Worm (Caenorhabditis elegans) whole organism, late embryonic: ENCODE results near the gene nhr-181.

Source experiments
- F13H6.1 ChIP-seq: sonication (generic microtip); optimal IDR thresholded peaks from 2 replicates; lab custom pipeline; 2016; ENCODE audit warnings: missing genetic modification characterization, missing compliant biosample characterization
- Y22D7AL.16 ChIP-seq: sonication (generic microtip); optimal IDR thresholded peaks from 2 replicates; lab custom pipeline; 2016; ENCODE audit warnings: missing genetic modification characterization, missing compliant biosample characterization
- ahr-1 ChIP-seq: sonication (generic microtip); optimal IDR thresholded peaks from 2 replicates; lab custom pipeline; 2016; ENCODE audit warnings: missing genetic modification characterization, missing compliant biosample characterization
- ceh-14 ChIP-seq: sonication (generic microtip); optimal IDR thresholded peaks from 2 replicates; lab custom pipeline; 2016; ENCODE audit warnings: missing genotype, missing genetic modification characterization, missing compliant biosample characterization
- ceh-18 ChIP-seq: sonication (generic microtip); optimal IDR thresholded peaks from 2 replicates; lab custom pipeline; 2016; ENCODE audit warnings: missing genetic modification characterization, missing compliant biosample characterization
- ceh-24 ChIP-seq: sonication (generic microtip); optimal IDR thresholded peaks from 2 replicates; lab custom pipeline; 2016; ENCODE audit warnings: mild to moderate bottlenecking, missing genetic modification characterization, missing compliant biosample characterization
- ceh-30 ChIP-seq: fragments of 150-350 bp; optimal IDR thresholded peaks from 2 replicates; lab custom pipeline; 2014; ENCODE audit warnings: missing biosample characterization, missing genetic modification characterization
- ceh-34 ChIP-seq: sonication (generic microtip); optimal IDR thresholded peaks from 2 replicates; lab custom pipeline; 2016; ENCODE audit warnings: mild to moderate bottlenecking, missing genetic modification characterization, missing compliant biosample characterization
- ceh-6 ChIP-seq: fragments of 200-800 bp; sonication (Bioruptor generic); optimal IDR thresholded peaks from 2 replicates; lab custom pipeline; 2018; ENCODE audit warnings: mild to moderate bottlenecking, missing genetic modification characterization, missing compliant biosample characterization
- ceh-9 ChIP-seq: sonication (generic microtip); optimal IDR thresholded peaks from 2 replicates; lab custom pipeline; 2016; ENCODE audit warnings: mild to moderate bottlenecking, missing genetic modification characterization, inconsistent platforms, missing compliant biosample characterization
- che-1 ChIP-seq: sonication (generic microtip); optimal IDR thresholded peaks from 2 replicates; lab custom pipeline; 2016; ENCODE audit warnings: mild to moderate bottlenecking, missing genetic modification characterization, missing compliant biosample characterization
- ets-4 ChIP-seq: sonication (generic microtip); optimal IDR thresholded peaks from 2 replicates; lab custom pipeline; 2016; ENCODE audit warnings: missing genetic modification characterization, missing compliant biosample characterization
- eyg-1 ChIP-seq: sonication (generic microtip); optimal IDR thresholded peaks from 2 replicates; lab custom pipeline; 2016; ENCODE audit warnings: missing genotype, missing genetic modification characterization, missing compliant biosample characterization
- fax-1 ChIP-seq: sonication (generic microtip); optimal IDR thresholded peaks from 2 replicates; lab custom pipeline; 2016; ENCODE audit warnings: missing genotype, missing genetic modification characterization, missing compliant biosample characterization
- fkh-10 ChIP-seq: fragments of 150-350 bp; optimal IDR thresholded peaks from 2 replicates; lab custom pipeline; 2014; ENCODE audit warnings: missing biosample characterization, missing genetic modification reagents, missing genetic modification characterization
- fkh-6 ChIP-seq: sonication (generic microtip); optimal IDR thresholded peaks from 2 replicates; lab custom pipeline; 2016; ENCODE audit warnings: missing genetic modification characterization, missing compliant biosample characterization
- gmeb-2 ChIP-seq: sonication (generic microtip); optimal IDR thresholded peaks from 2 replicates; lab custom pipeline; 2016; ENCODE audit warnings: missing genetic modification characterization, inconsistent platforms, missing compliant biosample characterization
- hlh-13 ChIP-seq: fragments of 200-800 bp; sonication (Bioruptor generic); optimal IDR thresholded peaks from 2 replicates; lab custom pipeline; 2018; ENCODE audit warnings: mild to moderate bottlenecking, missing genetic modification characterization, missing compliant biosample characterization
- hlh-30 ChIP-seq: sonication (generic microtip); optimal IDR thresholded peaks from 2 replicates; lab custom pipeline; 2017; ENCODE audit warnings: antibody characterized with exemption, missing genetic modification characterization, missing compliant biosample characterization; ENCODE audit not compliant: insufficient read depth
- hlh-6 ChIP-seq: sonication (generic microtip); optimal IDR thresholded peaks from 2 replicates; lab custom pipeline; 2016; ENCODE audit warnings: missing genotype, missing genetic modification characterization, missing compliant biosample characterization
- madf-2 ChIP-seq: sonication (generic microtip); optimal IDR thresholded peaks from 2 replicates; lab custom pipeline; 2017; ENCODE audit warnings: missing genetic modification characterization, missing compliant biosample characterization
- mec-3 ChIP-seq: sonication (generic microtip); optimal IDR thresholded peaks from 2 replicates; lab custom pipeline; 2016; ENCODE audit warnings: borderline replicate concordance, missing genetic modification characterization, missing compliant biosample characterization
- nhr-232 ChIP-seq: sonication (generic microtip); optimal IDR thresholded peaks from 2 replicates; lab custom pipeline; 2016; ENCODE audit warnings: missing genetic modification characterization, missing compliant biosample characterization
- npax-4 ChIP-seq: sonication (generic microtip); optimal IDR thresholded peaks from 2 replicates; lab custom pipeline; 2016; ENCODE audit warnings: missing genetic modification characterization, missing compliant biosample characterization
- odd-2 ChIP-seq: sonication (generic microtip); optimal IDR thresholded peaks from 2 replicates; lab custom pipeline; 2017; ENCODE audit warnings: antibody characterized with exemption, mild to moderate bottlenecking, missing genetic modification characterization, missing compliant biosample characterization
- pag-3 ChIP-seq: sonication (generic microtip); optimal IDR thresholded peaks from 2 replicates; lab custom pipeline; 2016; ENCODE audit warnings: missing compliant biosample characterization, missing genetic modification characterization, borderline replicate concordance
- pat-9 ChIP-seq: fragments of 200-800 bp; sonication (Bioruptor generic); optimal IDR thresholded peaks from 2 replicates; lab custom pipeline; 2018; ENCODE audit warnings: mild to moderate bottlenecking, missing genetic modification characterization, moderate library complexity, missing compliant biosample characterization
- pax-1 ChIP-seq: fragments of 150-350 bp; optimal IDR thresholded peaks from 2 replicates; lab custom pipeline; 2014; ENCODE audit warnings: missing biosample characterization, missing genetic modification characterization
- pha-4 ChIP-seq: fragments of 150-350 bp; optimal IDR thresholded peaks from 2 replicates; lab custom pipeline; 2018; ENCODE audit warnings: missing biosample characterization, missing genetic modification reagents, missing genetic modification characterization
- pros-1 ChIP-seq: fragments of 150-350 bp; optimal IDR thresholded peaks from 2 replicates; lab custom pipeline; 2014; ENCODE audit warnings: missing biosample characterization, missing genetic modification reagents, missing genetic modification characterization
- rnt-1 ChIP-seq: sonication (generic microtip); optimal IDR thresholded peaks from 2 replicates; lab custom pipeline; 2016; ENCODE audit warnings: missing genetic modification characterization, missing compliant biosample characterization
- sdc-2 ChIP-seq: sonication (generic microtip); optimal IDR thresholded peaks from 2 replicates; lab custom pipeline; 2016; ENCODE audit warnings: missing genotype, missing genetic modification characterization, missing compliant biosample characterization
- sox-2 ChIP-seq: fragments of 200-800 bp; sonication (Bioruptor generic); IDR thresholded peaks from 2 replicates; pipeline ENCODE4 v1.3.6; 2022; ENCODE audit warnings: missing genetic modification reagents, missing genetic modification characterization, missing compliant biosample characterization
- tbx-2 ChIP-seq: sonication (generic microtip); optimal IDR thresholded peaks from 2 replicates; lab custom pipeline; 2016; ENCODE audit warnings: missing genetic modification characterization, missing compliant biosample characterization
- unc-42 ChIP-seq: sonication (generic microtip); optimal IDR thresholded peaks from 2 replicates; lab custom pipeline; 2016; ENCODE audit warnings: missing genotype, missing genetic modification characterization, missing compliant biosample characterization
- unc-55 ChIP-seq: sonication (generic microtip); optimal IDR thresholded peaks from 2 replicates; lab custom pipeline; 2017; ENCODE audit warnings: missing biosample characterization, missing genetic modification reagents, missing genetic modification characterization
- ztf-16 ChIP-seq: sonication (generic microtip); optimal IDR thresholded peaks from 2 replicates; lab custom pipeline; 2017; ENCODE audit warnings: missing genetic modification characterization, missing compliant biosample characterization

The nhr-181 gene

DNA sequence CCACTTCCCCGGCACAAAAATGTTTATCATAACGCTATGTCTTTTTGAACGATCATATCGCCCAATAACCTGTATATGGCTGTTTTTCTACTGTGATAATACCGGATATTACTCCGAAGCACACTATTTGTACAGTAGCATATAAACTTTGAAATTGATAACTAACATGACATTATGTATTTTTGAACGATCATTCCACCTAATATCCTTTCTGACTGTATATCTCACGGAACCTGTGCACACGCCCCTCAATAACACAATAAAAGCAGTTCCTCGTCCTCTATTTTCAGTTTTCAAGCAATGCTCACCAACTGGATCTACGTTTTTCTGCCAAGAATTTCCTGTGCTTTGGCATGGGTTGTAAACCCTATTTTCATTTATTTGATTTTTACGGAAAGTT lies 6.7 kb downstream of the nhr-181 start, which contains the start of gene srj-40:
TSS of gene srj-40 (plus strand) at position 301 of the 400 bp plus-strand sequence.
- TF ChIP-seq ceh-6 (GFP tag; lab: Kevin White, UChicago) (no peak), F13H6.1 (no peak)

DNA sequence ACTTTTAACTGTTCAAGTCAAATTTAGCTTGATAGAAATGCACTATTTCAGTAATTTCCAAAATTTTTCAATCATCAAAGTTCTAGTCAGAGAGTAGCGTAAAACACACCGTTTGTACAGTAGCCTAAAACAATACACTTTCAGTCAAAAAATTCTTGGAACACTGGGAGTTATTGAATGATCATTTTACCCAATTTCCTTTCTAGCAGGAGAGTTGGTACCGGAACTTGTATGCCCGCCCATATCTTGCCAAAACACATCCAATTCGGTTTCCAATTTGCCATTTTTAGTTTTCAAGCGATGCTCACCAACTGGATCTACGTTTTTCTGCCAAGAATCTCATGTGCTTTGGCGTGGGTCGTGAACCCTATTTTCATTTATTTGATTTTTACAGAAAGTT lies 9.5 kb downstream of the nhr-181 start, which contains the start of gene srj-39:
TSS of gene srj-39 (plus strand) at position 301 of the 400 bp plus-strand sequence.
- TF ChIP-seq odd-2 (tag; lab: Kevin White, UChicago) (no peak), pag-3 (tag; lab: Kevin White, UChicago) (no peak), madf-2 (tag; lab: Kevin White, UChicago) (no peak), pros-1 (tag; lab: Kevin White, UChicago) (no peak), rnt-1 (tag; lab: Kevin White, UChicago) (no peak), ceh-9 (tag; lab: Kevin White, UChicago) (no peak), eyg-1 (tag; lab: Kevin White, UChicago) (no peak), unc-42 (tag; lab: Kevin White, UChicago) (no peak), ceh-30 (tag; lab: Kevin White, UChicago) (no peak), che-1 (no peak), ceh-24 (tag; lab: Kevin White, UChicago) (no peak)

DNA sequence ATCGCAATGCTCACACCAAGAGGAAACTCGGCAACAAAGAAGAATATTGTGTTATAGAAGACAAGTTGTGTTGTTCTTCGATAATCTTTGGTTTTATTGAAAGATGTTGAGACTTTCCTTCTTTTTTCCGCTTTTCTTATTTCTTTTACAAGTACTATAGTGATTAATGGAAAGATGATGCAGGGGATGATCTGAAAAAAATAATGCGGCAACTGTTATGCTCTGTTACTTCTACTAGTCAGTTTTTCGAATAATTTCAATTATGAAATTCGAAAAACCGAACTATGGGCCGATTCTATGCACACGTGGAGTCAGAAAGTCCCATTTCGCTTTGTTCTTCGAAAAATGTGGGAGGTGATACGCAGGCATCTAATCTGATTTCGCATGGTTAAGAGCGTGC lies 11.8 kb downstream of the nhr-181 start:
- TF ChIP-seq pag-3 (tag; lab: Kevin White, UChicago) (no peak), Y22D7AL.16 (no peak), madf-2 (tag; lab: Kevin White, UChicago) (no peak), nhr-232 (tag; lab: Kevin White, UChicago) (no peak), hlh-13 (GFP tag; lab: Kevin White, UChicago) (no peak), fax-1 (tag; lab: Kevin White, UChicago) (no peak), sox-2 (GFP tag; lab: Robert Waterston, UW) (no peak)

DNA sequence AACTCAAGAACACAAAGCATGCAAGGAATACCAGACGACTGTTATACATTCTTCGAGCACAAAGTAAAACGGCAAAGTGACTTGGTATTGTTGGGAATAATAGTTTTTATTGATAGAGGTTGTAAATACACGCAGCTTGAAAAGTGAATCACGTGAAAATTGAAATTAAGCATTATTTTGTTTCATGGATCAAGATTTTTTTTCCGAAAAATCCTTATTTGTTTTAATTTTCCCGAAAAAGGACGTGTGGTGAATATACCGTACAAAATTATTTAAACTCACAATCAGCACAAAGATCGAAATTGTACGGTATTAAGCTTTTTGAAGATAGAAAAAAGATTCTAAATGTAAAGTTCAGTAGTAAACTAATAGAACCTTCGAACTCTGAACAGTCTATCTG lies 15.0 kb downstream of the nhr-181 start, which contains the start of gene clc-18:
TSS of gene clc-18 (minus strand) at position 101 of the 400 bp plus-strand sequence.
- no peak for TF ChIP-seq unc-55 (GFP tag; lab: Kevin White, UChicago)
- no peak for TF ChIP-seq nhr-232 (tag; lab: Kevin White, UChicago)
- no peak for TF ChIP-seq che-1
- no peak for TF ChIP-seq fkh-10 (GFP tag; lab: Kevin White, UChicago)
- TF ChIP-seq ceh-24 (tag; lab: Kevin White, UChicago): no peak
- TF ChIP-seq hlh-30 (tag; lab: Kevin White, UChicago): no peak

DNA sequence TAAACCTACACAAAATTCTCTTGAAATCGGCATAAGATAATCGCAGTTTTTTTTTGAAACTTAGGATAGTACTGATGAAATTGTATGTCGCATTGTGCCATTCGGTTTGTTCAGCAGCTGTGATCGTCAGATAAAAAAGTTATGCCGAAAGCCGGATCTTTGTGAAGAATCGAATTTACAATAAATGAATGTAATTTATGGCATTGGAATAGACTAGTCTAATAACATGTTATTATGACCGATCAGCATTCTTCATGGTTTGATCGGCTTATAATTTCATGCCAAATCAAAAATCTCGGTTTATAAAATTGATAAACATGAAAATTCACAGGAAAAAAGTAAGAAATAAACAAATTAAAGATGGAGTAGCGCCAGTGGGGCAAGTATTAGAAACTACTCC lies 17.7 kb downstream of the nhr-181 start, which contains the start of gene srw-134:
TSS of gene srw-134 (minus strand) at position 101 of the 400 bp plus-strand sequence.
- TF ChIP-seq pha-4 (tag; lab: Kevin White, UChicago) (no peak), madf-2 (tag; lab: Kevin White, UChicago) (no peak), ahr-1 (tag; lab: Kevin White, UChicago) (no peak), sdc-2 (no peak), che-1 (no peak), ceh-14 (no peak)
- TF ChIP-seq, all 69 proteins: peak for 0

DNA sequence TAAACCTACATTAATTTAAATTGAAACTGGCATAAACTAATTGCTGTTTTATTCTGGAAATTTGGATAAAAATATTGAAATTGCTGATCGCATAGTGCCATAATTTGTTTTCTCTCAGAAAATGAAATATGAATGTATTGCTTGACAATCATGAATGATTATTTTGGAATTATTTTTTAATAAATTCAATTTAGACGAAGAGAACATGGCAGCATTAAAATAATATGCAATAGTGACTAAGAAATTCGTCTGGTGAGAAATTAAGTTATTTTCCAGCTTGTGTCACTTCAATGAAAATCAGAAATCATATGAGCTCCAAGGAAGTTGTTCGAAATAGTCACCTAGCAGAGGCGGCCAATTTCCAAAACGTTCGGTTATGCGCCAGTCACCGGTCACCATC lies 19.8 kb downstream of the nhr-181 start, which contains the start of gene srw-133:
TSS of gene srw-133 (minus strand) at position 101 of the 400 bp plus-strand sequence.
- no peak for TF ChIP-seq che-1
- no peak for TF ChIP-seq tbx-2 (tag; lab: Kevin White, UChicago)
- no peak for TF ChIP-seq hlh-6 (tag; lab: Kevin White, UChicago)
- TF ChIP-seq pax-1 (tag; lab: Kevin White, UChicago): no peak
- no peak for TF ChIP-seq pag-3 (tag; lab: Kevin White, UChicago)
- TF ChIP-seq pha-4 (tag; lab: Kevin White, UChicago): no peak
- TF ChIP-seq ceh-18 (tag; lab: Kevin White, UChicago): no peak
- TF ChIP-seq pros-1 (tag; lab: Kevin White, UChicago): no peak
- TF ChIP-seq ceh-34 (tag; lab: Kevin White, UChicago): no peak
- TF ChIP-seq gmeb-2 (tag; lab: Kevin White, UChicago): no peak
- no peak for TF ChIP-seq hlh-13 (GFP tag; lab: Kevin White, UChicago)
- TF ChIP-seq pat-9 (tag; lab: Kevin White, UChicago): no peak
- TF ChIP-seq npax-4 (tag; lab: Kevin White, UChicago): no peak
- no peak for TF ChIP-seq fkh-6 (tag; lab: Kevin White, UChicago)
- TF ChIP-seq mec-3 (tag; lab: Kevin White, UChicago): no peak
- no peak for TF ChIP-seq ceh-9 (tag; lab: Kevin White, UChicago)
- TF ChIP-seq odd-2 (tag; lab: Kevin White, UChicago): no peak
- no peak for TF ChIP-seq fax-1 (tag; lab: Kevin White, UChicago)
- TF ChIP-seq ets-4 (tag; lab: Kevin White, UChicago): no peak
- no peak for TF ChIP-seq ztf-16 (tag; lab: Kevin White, UChicago)
